Worm (Caenorhabditis elegans) whole organism, L1 larva: ENCODE data around the gene C45G9.10.

Experiments
- C04F5.9 ChIP-seq: sonication (generic microtip); optimal IDR thresholded peaks from 2 replicates; lab custom pipeline; 2016; ENCODE audit warnings: missing genetic modification characterization, missing compliant biosample characterization
- C16A3.4 ChIP-seq: fragments of 150-350 bp; optimal IDR thresholded peaks from 2 replicates; lab custom pipeline; 2014; ENCODE audit warnings: missing biosample characterization, missing genetic modification characterization
- C34B4.2 ChIP-seq: sonication (generic microtip); optimal IDR thresholded peaks from 2 replicates; lab custom pipeline; 2017; ENCODE audit warnings: mild to moderate bottlenecking, missing genetic modification characterization, missing compliant biosample characterization
- F16B12.6 ChIP-seq: fragments of 150-350 bp; optimal IDR thresholded peaks from 2 replicates; lab custom pipeline; 2014; ENCODE audit warnings: missing biosample characterization, missing genetic modification characterization
- Y116A8C.19 ChIP-seq: sonication (generic microtip); optimal IDR thresholded peaks from 2 replicates; lab custom pipeline; 2016; ENCODE audit warnings: missing compliant biosample characterization, missing genetic modification characterization, borderline replicate concordance
- aly-2 ChIP-seq: fragments of 150-350 bp; optimal IDR thresholded peaks from 2 replicates; lab custom pipeline; 2014; ENCODE audit warnings: missing biosample characterization, missing genetic modification characterization
- ceh-63 ChIP-seq: fragments of 200-800 bp; sonication (Bioruptor generic); optimal IDR thresholded peaks from 2 replicates; lab custom pipeline; 2018; ENCODE audit warnings: mild to moderate bottlenecking, missing genetic modification characterization, missing compliant biosample characterization
- ceh-8 ChIP-seq: fragments of 200-800 bp; sonication (Bioruptor generic); optimal IDR thresholded peaks from 2 replicates; lab custom pipeline; 2018; ENCODE audit warnings: mild to moderate bottlenecking, missing genetic modification characterization, moderate library complexity, missing compliant biosample characterization
- ceh-90 ChIP-seq: sonication (generic microtip); optimal IDR thresholded peaks from 2 replicates; lab custom pipeline; 2016; ENCODE audit warnings: missing genetic modification characterization, missing compliant biosample characterization
- ces-1 ChIP-seq: fragments of 150-350 bp; optimal IDR thresholded peaks from 2 replicates; lab custom pipeline; 2014; ENCODE audit warnings: missing biosample characterization, missing genetic modification reagents, missing genetic modification characterization
- dpl-1 ChIP-seq, 3 experiments: fragments of 150-350 bp in 2 of 3; sonication (generic microtip) in 1 of 3; optimal IDR thresholded peaks; 2 replicates each; lab custom pipeline; 2014 to 2017; ENCODE audit warnings: missing biosample characterization in 3 of 3, missing genetic modification characterization in 3 of 3, missing genetic modification reagents in 3 of 3
- dsc-1 ChIP-seq: sonication (generic microtip); optimal IDR thresholded peaks from 2 replicates; lab custom pipeline; 2016; ENCODE audit warnings: mild to moderate bottlenecking, missing genetic modification characterization, missing compliant biosample characterization
- efl-1 ChIP-seq, 4 experiments: fragments of 150-350 bp; optimal IDR thresholded peaks in 3 of 4; peaks in 1 of 4; 1 replicate in 1 of 4; 2 replicates in 3 of 4; lab custom pipeline; 2014; ENCODE audit warnings: missing biosample characterization in 2 of 4, missing genetic modification characterization in 2 of 4, missing genetic modification reagents in 2 of 4
- efl-3 ChIP-seq: fragments of 200-800 bp; sonication (Bioruptor generic); optimal IDR thresholded peaks from 2 replicates; lab custom pipeline; 2018; ENCODE audit warnings: mild to moderate bottlenecking, missing genetic modification characterization, missing compliant biosample characterization
- egl-27 ChIP-seq, 2 experiments: fragments of 150-350 bp in 1 of 2; sonication (generic microtip); optimal IDR thresholded peaks; 3 replicates each; lab custom pipeline; 2017 to 2018; ENCODE audit warnings: missing biosample characterization in 2 of 2, missing genetic modification characterization in 2 of 2, missing genetic modification reagents in 2 of 2
- elt-2 ChIP-seq: sonication (generic microtip); optimal IDR thresholded peaks from 2 replicates; lab custom pipeline; 2016; ENCODE audit warnings: missing genetic modification characterization, mild to moderate bottlenecking, inconsistent platforms, missing compliant biosample characterization, missing genetic modification reagents
- ets-5 ChIP-seq: fragments of 200-800 bp; sonication (Bioruptor generic); IDR thresholded peaks from 2 replicates; pipeline ENCODE4 v1.3.6; 2022; ENCODE audit warnings: missing genetic modification characterization, missing compliant biosample characterization
- fkh-4 ChIP-seq: sonication (generic microtip); optimal IDR thresholded peaks from 2 replicates; lab custom pipeline; 2016; ENCODE audit warnings: missing compliant biosample characterization, missing genetic modification characterization, borderline replicate concordance
- fkh-8 ChIP-seq: sonication (generic microtip); optimal IDR thresholded peaks from 2 replicates; lab custom pipeline; 2016; ENCODE audit warnings: mild to moderate bottlenecking, missing genetic modification characterization, missing compliant biosample characterization
- fos-1 ChIP-seq: fragments of 150-350 bp; optimal IDR thresholded peaks from 2 replicates; lab custom pipeline; 2014; ENCODE audit warnings: missing biosample characterization, missing genetic modification characterization
- hlh-17 ChIP-seq: fragments of 200-800 bp; sonication (Bioruptor generic); optimal IDR thresholded peaks from 2 replicates; lab custom pipeline; 2018; ENCODE audit warnings: missing genetic modification characterization, mild to moderate bottlenecking, missing compliant biosample characterization, moderate library complexity, borderline replicate concordance
- hlh-4 ChIP-seq: sonication (generic microtip); optimal IDR thresholded peaks from 2 replicates; lab custom pipeline; 2016; ENCODE audit warnings: mild to moderate bottlenecking, missing genetic modification characterization, missing compliant biosample characterization
- irx-1 ChIP-seq: sonication (generic microtip); optimal IDR thresholded peaks from 2 replicates; lab custom pipeline; 2016; ENCODE audit warnings: missing genetic modification characterization, missing compliant biosample characterization
- lin-15B ChIP-seq: fragments of 150-350 bp; sonication (generic microtip); optimal IDR thresholded peaks from 3 replicates; lab custom pipeline; 2014; ENCODE audit warnings: missing biosample characterization, missing genetic modification characterization
- lin-35 ChIP-seq, 2 experiments: fragments of 150-350 bp; optimal IDR thresholded peaks; 2 replicates each; lab custom pipeline; 2014; ENCODE audit warnings: missing biosample characterization in 2 of 2, missing genetic modification characterization in 2 of 2, missing genetic modification reagents in 2 of 2
- lir-3 ChIP-seq: sonication (generic microtip); optimal IDR thresholded peaks from 2 replicates; lab custom pipeline; 2016; ENCODE audit warnings: mild to moderate bottlenecking, missing genetic modification characterization, moderate library complexity, missing compliant biosample characterization; ENCODE audit not compliant: poor library complexity
- lsy-2 ChIP-seq, 2 experiments: fragments of 150-350 bp; optimal IDR thresholded peaks; 2 replicates each; lab custom pipeline; 2014; ENCODE audit warnings: missing biosample characterization in 2 of 2, missing genetic modification characterization in 2 of 2
- mab-9 ChIP-seq: fragments of 200-800 bp; sonication (Bioruptor generic); IDR thresholded peaks from 2 replicates; pipeline ENCODE4 v1.3.6; 2022; ENCODE audit warnings: missing genetic modification reagents, missing genetic modification characterization, missing compliant biosample characterization
- mef-2 ChIP-seq: fragments of 150-350 bp; optimal IDR thresholded peaks from 2 replicates; lab custom pipeline; 2014; ENCODE audit warnings: missing biosample characterization, missing genetic modification characterization
- mep-1 ChIP-seq: fragments of 150-350 bp; optimal IDR thresholded peaks from 2 replicates; lab custom pipeline; 2014; ENCODE audit warnings: missing biosample characterization, missing genetic modification characterization
- nhr-11 ChIP-seq: fragments of 150-350 bp; optimal IDR thresholded peaks from 2 replicates; lab custom pipeline; 2014; ENCODE audit warnings: missing biosample characterization, missing genetic modification characterization
- nhr-12 ChIP-seq: sonication (generic microtip); optimal IDR thresholded peaks from 2 replicates; lab custom pipeline; 2017; ENCODE audit warnings: missing biosample characterization, missing genetic modification characterization
- nhr-20 ChIP-seq: sonication (generic microtip); optimal IDR thresholded peaks from 2 replicates; lab custom pipeline; 2016; ENCODE audit warnings: mild to moderate bottlenecking, missing genetic modification characterization, missing compliant biosample characterization
- nhr-237 ChIP-seq: fragments of 150-350 bp; optimal IDR thresholded peaks from 2 replicates; lab custom pipeline; 2014; ENCODE audit warnings: missing biosample characterization, missing genetic modification characterization
- nhr-28 ChIP-seq: fragments of 150-350 bp; optimal IDR thresholded peaks from 2 replicates; lab custom pipeline; 2014; ENCODE audit warnings: missing biosample characterization, missing genetic modification characterization
- nhr-71 ChIP-seq: sonication (generic microtip); optimal IDR thresholded peaks from 2 replicates; lab custom pipeline; 2016; ENCODE audit warnings: mild to moderate bottlenecking, missing genetic modification characterization, moderate library complexity, missing compliant biosample characterization
- nhr-84 ChIP-seq: sonication (generic microtip); optimal IDR thresholded peaks from 2 replicates; lab custom pipeline; 2017; ENCODE audit warnings: missing biosample characterization, missing genetic modification characterization
- nhr-85 ChIP-seq: sonication (generic microtip); peaks from one replicate; lab custom pipeline; 2016; ENCODE audit warnings: missing genetic modification characterization, inconsistent platforms, missing compliant biosample characterization
- nhr-90 ChIP-seq: sonication (generic microtip); optimal IDR thresholded peaks from 2 replicates; lab custom pipeline; 2016; ENCODE audit warnings: mild to moderate bottlenecking, missing genetic modification characterization, missing compliant biosample characterization; ENCODE audit not compliant: poor library complexity
- pax-3 ChIP-seq: fragments of 200-800 bp; sonication (Bioruptor generic); optimal IDR thresholded peaks from 2 replicates; lab custom pipeline; 2018; ENCODE audit warnings: mild to moderate bottlenecking, missing genetic modification characterization, moderate library complexity, missing compliant biosample characterization
- pqm-1 ChIP-seq: sonication (generic microtip); optimal IDR thresholded peaks from 3 replicates; lab custom pipeline; 2017; ENCODE audit warnings: missing biosample characterization, missing genetic modification characterization
- rnt-1 ChIP-seq: sonication (generic microtip); optimal IDR thresholded peaks from 2 replicates; lab custom pipeline; 2016; ENCODE audit warnings: mild to moderate bottlenecking, missing genetic modification characterization, moderate library complexity, missing compliant biosample characterization
- skn-1 ChIP-seq: fragments of 150-350 bp; optimal IDR thresholded peaks from 2 replicates; lab custom pipeline; 2014; ENCODE audit warnings: missing biosample characterization, missing genetic modification characterization
- snpc-4 ChIP-seq: fragments of 150-350 bp; optimal IDR thresholded peaks from 2 replicates; lab custom pipeline; 2014; ENCODE audit warnings: missing biosample characterization, missing genetic modification characterization
- snu-23 ChIP-seq: sonication (generic microtip); optimal IDR thresholded peaks from 2 replicates; lab custom pipeline; 2016; ENCODE audit warnings: missing genetic modification characterization, missing compliant biosample characterization
- sox-4 ChIP-seq: sonication (generic microtip); optimal IDR thresholded peaks from 2 replicates; lab custom pipeline; 2016; ENCODE audit warnings: missing genetic modification characterization, missing compliant biosample characterization
- sptf-1 ChIP-seq: fragments of 150-350 bp; optimal IDR thresholded peaks from 2 replicates; lab custom pipeline; 2014; ENCODE audit warnings: missing biosample characterization, missing genetic modification characterization
- sup-37 ChIP-seq: fragments of 200-800 bp; sonication (Bioruptor generic); optimal IDR thresholded peaks from 2 replicates; lab custom pipeline; 2018; ENCODE audit warnings: mild to moderate bottlenecking, missing genetic modification characterization, missing compliant biosample characterization
- tbx-2 ChIP-seq: sonication (generic microtip); optimal IDR thresholded peaks from 2 replicates; lab custom pipeline; 2016; ENCODE audit warnings: missing genetic modification characterization, missing compliant biosample characterization
- unc-30 ChIP-seq: sonication (generic microtip); optimal IDR thresholded peaks from 2 replicates; lab custom pipeline; 2017; ENCODE audit warnings: missing biosample characterization, missing genetic modification characterization
- unc-86 ChIP-seq: sonication (generic microtip); optimal IDR thresholded peaks from 2 replicates; lab custom pipeline; 2016; ENCODE audit warnings: missing genetic modification characterization, missing compliant biosample characterization
- zip-4 ChIP-seq: fragments of 200-800 bp; sonication (Bioruptor generic); optimal IDR thresholded peaks from 2 replicates; lab custom pipeline; 2018; ENCODE audit warnings: mild to moderate bottlenecking, missing genetic modification characterization, moderate library complexity, missing compliant biosample characterization
- ztf-4 ChIP-seq: fragments of 150-350 bp; optimal IDR thresholded peaks from 2 replicates; lab custom pipeline; 2014; ENCODE audit warnings: missing biosample characterization, missing genetic modification characterization

The C45G9.10 gene

DNA sequence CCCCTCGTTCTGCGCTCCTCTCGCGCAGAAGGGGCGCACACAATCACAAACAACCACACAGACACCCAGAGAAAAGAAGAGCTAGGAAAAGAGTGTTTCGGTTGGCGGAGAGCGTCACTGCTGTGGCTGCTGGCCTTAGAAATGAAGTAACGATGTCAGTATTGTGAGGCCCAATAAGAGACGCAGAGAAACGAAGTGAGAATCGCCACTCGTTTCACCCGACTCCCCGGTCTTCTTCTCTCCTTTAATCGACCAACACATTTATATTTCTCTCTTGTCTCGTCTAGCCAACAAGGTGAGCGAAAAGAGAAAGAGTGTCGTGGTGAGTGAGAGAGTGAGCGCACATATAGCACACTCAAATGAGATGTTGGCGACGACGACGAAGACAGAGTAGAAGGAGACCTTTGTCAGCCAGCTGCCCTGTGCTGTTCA, 47.8 kb downstream of the C45G9.10 start:
- TF ChIP-seq mab-9 (GFP tag; lab: Robert Waterston, UW) (no peak; the same call in 1 of the 2 replicates), lin-35 (GFP tag; optimal IDR thresholded peaks at IDR 0.05; lab: Kevin White, UChicago) (peak; percentile 71 to 83), dsc-1 (tag; lab: Kevin White, UChicago) (peak; percentile 73), sup-37 (GFP tag; lab: Kevin White, UChicago) (peak; percentile 32), nhr-11 (tag; lab: Kevin White, UChicago) (peak; percentile 37), elt-2 (tag; lab: Kevin White, UChicago) (peak; percentile 44), ztf-4 (tag; lab: Kevin White, UChicago) (peak; percentile 73), nhr-90 (tag; lab: Kevin White, UChicago) (peak; percentile 75), ceh-63 (GFP tag; lab: Kevin White, UChicago) (no peak), egl-27 (tag; optimal IDR thresholded peaks at IDR 0.05; lab: Kevin White, UChicago) (peak in 1 of 2 experiments; percentile 82), zip-4 (GFP tag; lab: Kevin White, UChicago) (no peak), Y116A8C.19 (tag; lab: Kevin White, UChicago) (no peak), tbx-2 (tag; lab: Kevin White, UChicago) (peak; percentile 96), nhr-237 (tag; lab: Kevin White, UChicago) (peak; percentile 74), nhr-20 (tag; lab: Kevin White, UChicago) (peak; percentile 86), efl-1 (optimal IDR thresholded peaks at IDR 0.05; lab: Kevin White, UChicago) (peak; percentile 81 to 82), efl-1 (GFP tag; optimal IDR thresholded peaks at IDR 0.05 in 1 of 2; lab: Kevin White, UChicago) (peak; percentile 54 to 95), nhr-85 (tag; lab: Kevin White, UChicago) (peak; percentile 84), nhr-71 (tag; lab: Kevin White, UChicago) (peak; percentile 94), rnt-1 (tag; lab: Kevin White, UChicago) (peak; percentile 71), fkh-8 (peak; percentile 90), C04F5.9 (tag; lab: Kevin White, UChicago) (peak; percentile 24), pax-3 (tag; lab: Kevin White, UChicago) (no peak), mep-1 (tag; lab: Kevin White, UChicago) (peak; percentile 97), irx-1 (tag; lab: Kevin White, UChicago) (peak; percentile 59), snu-23 (GFP tag; lab: Kevin White, UChicago) (peak; percentile 96), nhr-84 (tag; lab: Kevin White, UChicago) (no peak), mef-2 (peak; percentile 73), sptf-1 (no peak), pqm-1 (tag; lab: Kevin White, UChicago) (no peak), dpl-1 (GFP tag; optimal IDR thresholded peaks at IDR 0.05; lab: Kevin White, UChicago) (peak; percentile 65 to 69 (median 65)), lin-15B (tag; lab: Kevin White, UChicago) (peak; percentile 45), fos-1 (tag; lab: Kevin White, UChicago) (peak; percentile 88), sox-4 (tag; lab: Kevin White, UChicago) (peak; percentile 54), fkh-4 (tag; lab: Kevin White, UChicago) (peak; percentile 20), nhr-12 (tag; lab: Kevin White, UChicago) (no peak), snpc-4 (tag; lab: Kevin White, UChicago) (peak; percentile 75), lsy-2 (tag; optimal IDR thresholded peaks at IDR 0.05; lab: Kevin White, UChicago) (peak; percentile 83 to 91), ceh-8 (GFP tag; lab: Kevin White, UChicago) (peak; percentile 57), ces-1 (GFP tag; lab: Kevin White, UChicago) (no peak), ets-5 (GFP tag; lab: Robert Waterston, UW) (no peak), hlh-17 (GFP tag; lab: Kevin White, UChicago) (no peak), efl-3 (GFP tag; lab: Kevin White, UChicago) (no peak), C34B4.2 (tag; lab: Kevin White, UChicago) (no peak), lir-3 (tag; lab: Kevin White, UChicago) (peak; percentile 71), hlh-4 (tag; lab: Kevin White, UChicago) (no peak), skn-1 (peak; percentile 86), unc-30 (no peak), nhr-28 (no peak), C16A3.4 (tag; lab: Kevin White, UChicago) (peak; percentile 80), ceh-90 (tag; lab: Kevin White, UChicago) (no peak), unc-86 (peak; percentile 89), aly-2 (peak; percentile 86), F16B12.6 (peak; percentile 13)
